Worm (Caenorhabditis elegans) whole organism, young adult: Measurements from ENCODE around the gene sng-1.

ENCODE experiments used
- B0261.1 ChIP-seq: sonication (generic microtip); optimal IDR thresholded peaks from 2 replicates; lab custom pipeline; 2016; ENCODE audit warnings: mild to moderate bottlenecking, missing genetic modification characterization, moderate library complexity, missing compliant biosample characterization
- B0336.3 ChIP-seq: fragments of 200-800 bp; sonication (Bioruptor generic); IDR thresholded peaks from 2 replicates; pipeline ENCODE4 v1.3.6; 2022; ENCODE audit warnings: missing genetic modification characterization, missing compliant biosample characterization
- C06A6.2 ChIP-seq: fragments of 200-800 bp; sonication (Bioruptor generic); conservative IDR thresholded peaks from 2 replicates; pipeline ENCODE4 v1.3.6; 2022; ENCODE audit warnings: missing genetic modification characterization, missing compliant biosample characterization
- F10E7.11 ChIP-seq: sonication (generic microtip); optimal IDR thresholded peaks from 2 replicates; lab custom pipeline; 2017; ENCODE audit warnings: mild to moderate bottlenecking, missing genetic modification characterization, moderate library complexity, missing compliant biosample characterization
- T07F8.4 ChIP-seq: sonication (generic microtip); optimal IDR thresholded peaks from 2 replicates; lab custom pipeline; 2016; ENCODE audit warnings: mild to moderate bottlenecking, missing genetic modification characterization, moderate library complexity, missing compliant biosample characterization
- T26A5.8 ChIP-seq: sonication (generic microtip); optimal IDR thresholded peaks from 2 replicates; lab custom pipeline; 2016; ENCODE audit warnings: missing genetic modification characterization, missing compliant biosample characterization
- Y53F4B.3 ChIP-seq: fragments of 200-800 bp; sonication (Bioruptor generic); IDR thresholded peaks from 2 replicates; pipeline ENCODE4 v1.3.6; 2022; ENCODE audit warnings: missing genetic modification reagents, missing genetic modification characterization, missing compliant biosample characterization
- Y79H2A.3 ChIP-seq: fragments of 200-800 bp; sonication (Bioruptor generic); conservative IDR thresholded peaks from 2 replicates; pipeline ENCODE4 v1.3.6; 2022; ENCODE audit warnings: missing genetic modification reagents, missing genetic modification characterization, missing compliant biosample characterization
- akir-1 ChIP-seq: fragments of 200-800 bp; sonication (Bioruptor generic); optimal IDR thresholded peaks from 2 replicates; lab custom pipeline; 2018; ENCODE audit warnings: mild to moderate bottlenecking, missing genetic modification characterization, moderate library complexity, missing compliant biosample characterization
- aptf-2 ChIP-seq: fragments of 200-800 bp; sonication (Bioruptor generic); conservative IDR thresholded peaks from 2 replicates; pipeline ENCODE4 v1.3.6; 2022; ENCODE audit warnings: missing genetic modification reagents, missing genetic modification characterization, missing compliant biosample characterization
- atf-7 ChIP-seq: sonication (generic microtip); optimal IDR thresholded peaks from 2 replicates; lab custom pipeline; 2017; ENCODE audit warnings: mild to moderate bottlenecking, missing genetic modification characterization, missing compliant biosample characterization
- attf-6 ChIP-seq: fragments of 200-800 bp; sonication (Bioruptor generic); IDR thresholded peaks from 2 replicates; pipeline ENCODE4 v1.3.6; 2022; ENCODE audit warnings: missing genetic modification reagents, missing genetic modification characterization, missing compliant biosample characterization
- cebp-1 ChIP-seq, 2 experiments: fragments of 200-800 bp in 1 of 2; sonication (Bioruptor generic) in 1 of 2; sonication (generic microtip) in 1 of 2; IDR thresholded peaks in 1 of 2; optimal IDR thresholded peaks in 1 of 2; 2 replicates each; pipeline versions ENCODE4 v1.3.6 to Lab custom; 2017 to 2022; ENCODE audit warnings: missing compliant biosample characterization in 2 of 2, missing genetic modification characterization in 2 of 2, mild to moderate bottlenecking in 1 of 2, missing genetic modification reagents in 1 of 2, moderate library complexity in 1 of 2
- ceh-27 ChIP-seq: fragments of 200-800 bp; sonication (Bioruptor generic); optimal IDR thresholded peaks from 2 replicates; lab custom pipeline; 2018; ENCODE audit warnings: mild to moderate bottlenecking, missing genetic modification characterization, moderate library complexity, missing compliant biosample characterization
- ceh-79 ChIP-seq: sonication (generic microtip); optimal IDR thresholded peaks from 2 replicates; lab custom pipeline; 2017; ENCODE audit warnings: mild to moderate bottlenecking, missing genetic modification characterization, missing compliant biosample characterization
- ceh-91 ChIP-seq: fragments of 200-800 bp; sonication (Bioruptor generic); IDR thresholded peaks from 2 replicates; pipeline ENCODE4 v1.3.6; 2022; ENCODE audit warnings: missing genetic modification reagents, missing genetic modification characterization, missing compliant biosample characterization
- dox-1 ChIP-seq: fragments of 200-800 bp; sonication (Bioruptor generic); IDR thresholded peaks from 2 replicates; pipeline ENCODE4 v1.3.6; 2022; ENCODE audit warnings: missing genetic modification reagents, missing genetic modification characterization, missing compliant biosample characterization
- egl-44 ChIP-seq: fragments of 200-800 bp; sonication (Bioruptor generic); IDR thresholded peaks from 2 replicates; pipeline ENCODE4 v1.3.6; 2022; ENCODE audit warnings: missing genetic modification reagents, missing genetic modification characterization, missing compliant biosample characterization
- ets-4 ChIP-seq: fragments of 200-800 bp; sonication (Bioruptor generic); optimal IDR thresholded peaks from 2 replicates; lab custom pipeline; 2018; ENCODE audit warnings: mild to moderate bottlenecking, missing genetic modification characterization, missing compliant biosample characterization
- fkh-3 ChIP-seq: sonication (generic microtip); optimal IDR thresholded peaks from 2 replicates; lab custom pipeline; 2016; ENCODE audit warnings: mild to moderate bottlenecking, missing genetic modification characterization, missing compliant biosample characterization
- gei-17 ChIP-seq: fragments of 200-800 bp; sonication (Bioruptor generic); optimal IDR thresholded peaks from 2 replicates; lab custom pipeline; 2018; ENCODE audit warnings: mild to moderate bottlenecking, missing genetic modification characterization, missing compliant biosample characterization
- him-1 ChIP-seq: sonication (generic microtip); optimal IDR thresholded peaks from 2 replicates; lab custom pipeline; 2016; ENCODE audit warnings: missing genotype, missing genetic modification reagents, missing genetic modification characterization, missing compliant biosample characterization
- hlh-12 ChIP-seq: sonication (generic microtip); optimal IDR thresholded peaks from 2 replicates; lab custom pipeline; 2016; ENCODE audit warnings: missing genetic modification characterization, missing compliant biosample characterization
- hrde-1 ChIP-seq: sonication (generic microtip); optimal IDR thresholded peaks from 2 replicates; lab custom pipeline; 2016; ENCODE audit warnings: missing genetic modification characterization, mild to moderate bottlenecking, missing compliant biosample characterization, moderate library complexity, missing genotype, missing genetic modification reagents, borderline replicate concordance
- let-607 ChIP-seq, 2 experiments: fragments of 200-800 bp in 1 of 2; sonication (Bioruptor generic) in 1 of 2; sonication (generic microtip) in 1 of 2; optimal IDR thresholded peaks; 2 replicates each; lab custom pipeline; 2016 to 2018; ENCODE audit warnings: mild to moderate bottlenecking in 2 of 2, missing compliant biosample characterization in 2 of 2, missing genetic modification characterization in 2 of 2, moderate library complexity in 2 of 2, missing genotype in 1 of 2
- lin-40 ChIP-seq: sonication (generic microtip); optimal IDR thresholded peaks from 2 replicates; lab custom pipeline; 2016; ENCODE audit warnings: missing genetic modification characterization, mild to moderate bottlenecking, missing compliant biosample characterization, missing genotype, missing genetic modification reagents
- lir-1 ChIP-seq: fragments of 200-800 bp; sonication (Bioruptor generic); conservative IDR thresholded peaks from 2 replicates; pipeline ENCODE4 v1.3.6; 2022; ENCODE audit warnings: missing genetic modification reagents, missing genetic modification characterization, missing compliant biosample characterization
- lsl-1 ChIP-seq: fragments of 200-800 bp; sonication (Bioruptor generic); optimal IDR thresholded peaks from 2 replicates; lab custom pipeline; 2018; ENCODE audit warnings: mild to moderate bottlenecking, missing genetic modification characterization, moderate library complexity, missing compliant biosample characterization
- madf-6 ChIP-seq: fragments of 200-800 bp; sonication (Bioruptor generic); IDR thresholded peaks from 2 replicates; pipeline ENCODE4 v1.3.6; 2022; ENCODE audit warnings: missing genetic modification reagents, missing genetic modification characterization, missing compliant biosample characterization
- mcd-1 ChIP-seq: fragments of 200-800 bp; sonication (Bioruptor generic); IDR thresholded peaks from 2 replicates; pipeline ENCODE4 v1.3.6; 2022; ENCODE audit warnings: missing genetic modification reagents, missing genetic modification characterization, missing compliant biosample characterization
- nfya-1 ChIP-seq: sonication (generic microtip); optimal IDR thresholded peaks from 2 replicates; lab custom pipeline; 2017; ENCODE audit warnings: antibody characterized with exemption, missing compliant biosample characterization, missing genetic modification characterization, borderline replicate concordance; ENCODE audit not compliant: insufficient read depth
- nhr-80 ChIP-seq: sonication (generic microtip); optimal IDR thresholded peaks from 2 replicates; lab custom pipeline; 2016; ENCODE audit warnings: missing genetic modification characterization, missing compliant biosample characterization
- nhr-90 ChIP-seq: sonication (generic microtip); optimal IDR thresholded peaks from 2 replicates; lab custom pipeline; 2016; ENCODE audit warnings: missing genotype, mild to moderate bottlenecking, missing genetic modification characterization, missing compliant biosample characterization
- pbrm-1 ChIP-seq: fragments of 200-800 bp; sonication (Bioruptor generic); IDR thresholded peaks from 2 replicates; pipeline ENCODE4 v1.3.6; 2022; ENCODE audit warnings: missing genetic modification reagents, missing genetic modification characterization, missing compliant biosample characterization
- rpc-1 ChIP-seq, 2 experiments: fragments of 150-350 bp in 1 of 2; sonication (generic microtip) in 1 of 2; optimal IDR thresholded peaks; 2 replicates each; lab custom pipeline; 2014 to 2018; ENCODE audit warnings: missing biosample characterization in 1 of 2, missing genetic modification characterization in 1 of 2, missing genetic modification reagents in 1 of 2, missing genotype in 1 of 2
- sea-2 ChIP-seq: fragments of 200-800 bp; sonication (Bioruptor generic); IDR thresholded peaks from 2 replicates; pipeline ENCODE4 v1.3.6; 2022; ENCODE audit warnings: missing genetic modification characterization, missing compliant biosample characterization
- sptf-2 ChIP-seq: fragments of 200-800 bp; sonication (Bioruptor generic); optimal IDR thresholded peaks from 2 replicates; lab custom pipeline; 2018; ENCODE audit warnings: mild to moderate bottlenecking, missing genetic modification characterization, missing compliant biosample characterization
- unc-130 ChIP-seq: sonication (generic microtip); optimal IDR thresholded peaks from 2 replicates; lab custom pipeline; 2016; ENCODE audit warnings: missing genetic modification reagents, missing genetic modification characterization, missing compliant biosample characterization
- unc-62 ChIP-seq: fragments of 150-350 bp; optimal IDR thresholded peaks from 2 replicates; lab custom pipeline; 2014; ENCODE audit warnings: missing biosample characterization, missing genetic modification reagents, missing genetic modification characterization
- ztf-18 ChIP-seq: sonication (generic microtip); optimal IDR thresholded peaks from 2 replicates; lab custom pipeline; 2016; ENCODE audit warnings: missing genotype, mild to moderate bottlenecking, missing genetic modification characterization, missing compliant biosample characterization
- ztf-22 ChIP-seq: fragments of 200-800 bp; sonication (Bioruptor generic); optimal IDR thresholded peaks from 2 replicates; lab custom pipeline; 2018; ENCODE audit warnings: mild to moderate bottlenecking, missing genetic modification characterization, moderate library complexity, missing compliant biosample characterization
- ztf-25 ChIP-seq: fragments of 200-800 bp; sonication (Bioruptor generic); IDR thresholded peaks from 2 replicates; pipeline ENCODE4 v1.3.6; 2022; ENCODE audit warnings: missing genetic modification reagents, missing genetic modification characterization, missing compliant biosample characterization

The sng-1 gene

DNA sequence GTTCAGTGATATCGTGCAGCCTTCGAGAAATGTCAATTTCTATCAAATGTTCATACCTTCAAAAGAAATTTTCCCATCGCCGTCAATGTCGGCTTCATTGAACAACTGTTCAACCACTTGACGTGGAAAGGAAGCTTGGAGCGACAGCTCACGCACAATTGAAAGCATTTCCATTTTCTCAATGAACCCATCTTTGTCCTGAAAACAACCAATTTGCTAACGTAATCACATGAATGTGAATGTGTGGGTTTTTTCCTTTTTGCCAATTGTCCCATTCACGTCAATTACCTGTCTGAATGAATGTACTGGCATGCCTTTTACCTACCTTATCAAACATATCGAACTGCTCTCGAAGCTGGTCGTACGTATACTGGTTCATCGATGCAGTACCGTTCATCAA, 31.1 kb upstream of the sng-1 start (continued):
- TF ChIP-seq Y79H2A.3 (GFP tag; lab: Robert Waterston, UW) (no peak), rpc-1 (optimal IDR thresholded peaks at IDR 0.05; lab: Kevin White, UChicago) (no peak), rpc-1 (tag; optimal IDR thresholded peaks at IDR 0.05; lab: Kevin White, UChicago) (no peak), lsl-1 (GFP tag; lab: Kevin White, UChicago) (no peak), unc-62 (GFP tag; lab: Kevin White, UChicago) (peak; percentile 29), pbrm-1 (GFP tag; lab: Robert Waterston, UW) (0 out of 2 replicates have a peak, but pooled peaks have one; percentile 36), nhr-90 (tag; lab: Kevin White, UChicago) (no peak), T07F8.4 (tag; lab: Kevin White, UChicago) (no peak), B0336.3 (GFP tag; lab: Robert Waterston, UW) (peak; percentile 53; the same call in 1 of the 2 replicates), ceh-91 (GFP tag; lab: Robert Waterston, UW) (no peak)

DNA sequence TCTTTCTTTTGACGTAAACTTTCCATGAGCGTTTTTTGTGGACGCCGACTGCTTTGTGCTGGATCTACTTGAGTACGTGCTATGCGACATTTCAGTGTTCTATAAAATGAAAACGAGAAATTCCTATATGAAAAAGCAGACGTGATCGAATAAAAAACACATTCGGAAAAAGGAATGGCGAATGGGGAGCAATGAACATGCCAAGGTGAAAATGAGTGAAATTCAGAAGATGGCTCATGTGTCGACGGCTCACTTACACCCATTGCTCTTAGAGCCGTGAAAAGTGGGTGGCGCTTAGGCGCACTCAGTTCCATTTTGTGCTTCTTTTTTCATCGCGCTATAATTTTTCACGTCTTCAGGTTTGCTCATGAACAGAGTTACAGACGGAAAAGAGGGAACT, 28.7 kb upstream of the sng-1 start, which contains the start of gene K03A1.4:
TSS of gene K03A1.4 (minus strand) at position 101 of the 400 bp plus-strand sequence.
- TF ChIP-seq F10E7.11 (tag; lab: Kevin White, UChicago) (no peak), lir-1 (GFP tag; lab: Robert Waterston, UW) (no peak), egl-44 (GFP tag; lab: Robert Waterston, UW) (no peak), C06A6.2 (no peak), cebp-1 (GFP tag; IDR thresholded peaks at IDR 0.05; lab: Robert Waterston, UW) (no peak), cebp-1 (tag; optimal IDR thresholded peaks at IDR 0.05; lab: Kevin White, UChicago) (no peak), ceh-79 (no peak), sea-2 (GFP tag; lab: Robert Waterston, UW) (no peak), gei-17 (GFP tag; lab: Kevin White, UChicago) (no peak), unc-130 (GFP tag; lab: Kevin White, UChicago) (no peak), hrde-1 (tag; lab: Kevin White, UChicago) (no peak), him-1 (tag; lab: Kevin White, UChicago) (no peak), Y53F4B.3 (GFP tag; lab: Robert Waterston, UW) (no peak), fkh-3 (tag; lab: Kevin White, UChicago) (no peak), ets-4 (GFP tag; lab: Kevin White, UChicago) (no peak), T26A5.8 (tag; lab: Kevin White, UChicago) (no peak), B0261.1 (tag; lab: Kevin White, UChicago) (no peak), madf-6 (no peak)
- TF ChIP-seq, all 124 proteins: peak for 0

DNA sequence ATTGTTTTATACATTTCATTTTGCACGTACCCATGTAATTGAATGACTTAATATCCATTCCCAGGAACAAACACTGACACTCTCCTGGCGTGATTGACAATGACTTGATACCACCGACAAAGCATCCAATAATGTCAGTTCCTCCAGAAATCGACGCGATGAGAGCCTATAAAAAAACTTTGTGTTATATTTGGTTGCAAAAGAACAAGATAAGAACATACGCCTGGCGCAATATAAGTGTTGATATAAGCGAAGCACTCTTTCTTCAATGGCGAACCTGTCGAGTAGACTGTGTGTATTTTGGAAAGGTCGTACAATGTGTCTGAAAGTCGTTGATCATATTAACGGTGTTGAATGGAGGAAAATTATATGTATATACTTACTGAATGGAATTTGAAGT, 24.3 kb upstream of the sng-1 start:
- no peak for TF ChIP-seq dox-1 (GFP tag; lab: Robert Waterston, UW)
- peak; percentile 59 for TF ChIP-seq nhr-80 (tag; lab: Kevin White, UChicago)
- TF ChIP-seq, all 124 proteins: peak for 1

DNA sequence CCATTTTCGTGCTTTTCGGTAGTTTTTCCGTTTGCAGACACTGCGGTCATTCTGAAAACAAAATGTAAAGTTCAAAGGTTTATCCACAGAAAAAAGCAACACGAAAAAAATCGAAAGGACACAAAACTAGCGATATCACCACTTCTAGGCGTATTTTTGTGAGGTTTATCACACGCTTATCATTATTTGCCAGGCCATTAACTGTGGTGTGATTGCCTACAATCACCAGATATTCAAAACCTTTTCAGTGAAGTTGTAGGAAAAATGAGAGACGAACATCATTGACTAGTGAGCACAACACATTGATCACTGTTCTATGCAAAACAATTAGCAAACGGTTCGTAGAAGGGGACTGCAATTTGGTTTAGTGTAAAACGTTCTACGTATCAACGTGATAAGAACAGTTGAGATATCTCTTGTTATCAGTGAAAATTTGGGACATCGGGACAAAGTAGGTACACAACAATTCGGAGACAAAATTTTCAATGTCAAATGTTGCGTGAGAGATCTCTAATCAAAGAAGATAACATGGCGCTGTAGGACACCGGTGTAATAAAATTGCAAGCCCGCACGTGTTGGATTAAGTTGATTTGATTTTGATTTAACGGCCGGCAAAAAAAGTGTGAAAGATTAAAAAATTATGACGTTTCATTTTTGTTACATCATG, 21.7 kb upstream of the sng-1 start, which contains the start of gene sur-5:
TSS of gene sur-5 (minus strand) at position 51 of the 667 bp plus-strand sequence.
- TF ChIP-seq attf-6 (GFP tag; lab: Robert Waterston, UW) (no peak), aptf-2 (GFP tag; lab: Robert Waterston, UW) (no peak), ztf-25 (no peak), nhr-80 (tag; lab: Kevin White, UChicago) (peak; percentile 84), lin-40 (tag; lab: Kevin White, UChicago) (peak; percentile 19), let-607 (tag; optimal IDR thresholded peaks at IDR 0.05; lab: Kevin White, UChicago) (no peak), ceh-27 (GFP tag; lab: Kevin White, UChicago) (no peak), ztf-22 (GFP tag; lab: Kevin White, UChicago) (no peak), nhr-90 (tag; lab: Kevin White, UChicago) (peak; percentile 4), pbrm-1 (GFP tag; lab: Robert Waterston, UW) (no peak), mcd-1 (GFP tag; lab: Robert Waterston, UW) (no peak), sptf-2 (GFP tag; lab: Kevin White, UChicago) (no peak), nfya-1 (tag; lab: Kevin White, UChicago) (no peak), akir-1 (GFP tag; lab: Kevin White, UChicago) (no peak), hlh-12 (tag; lab: Kevin White, UChicago) (no peak), ztf-18 (no peak), atf-7 (peak; percentile 13)
